Fruit fly (Drosophila melanogaster) whole organism, embryonic: ENCODE measurements around the gene Rim2.
A peak's percentile ranks its signal among the peaks of the same experiment; 100 is the strongest.

Experiments
- B-H2 ChIP-seq: fragments of 200-800 bp; sonication (Bioruptor generic); optimal IDR thresholded peaks from 2 replicates; lab custom pipeline; 2018; ENCODE audit warnings: missing biosample characterization, mild to moderate bottlenecking, missing genetic modification characterization
- Blimp-1 ChIP-seq: fragments of 200-800 bp; sonication (Bioruptor generic); optimal IDR thresholded peaks from 3 replicates; lab custom pipeline; 2018; ENCODE audit warnings: missing biosample characterization, missing genetic modification characterization, mild to moderate bottlenecking, moderate library complexity, missing genetic modification reagents
- C15 ChIP-seq: fragments of 200-800 bp; sonication (Bioruptor generic); IDR thresholded peaks from 3 replicates; pipeline ENCODE4 v1.3.6; 2022; ENCODE audit warnings: missing biosample characterization, missing genetic modification characterization
- CG10431 ChIP-seq: fragments of 200-800 bp; sonication (Bioruptor generic); optimal IDR thresholded peaks from 3 replicates; lab custom pipeline; 2018; ENCODE audit warnings: missing biosample characterization, mild to moderate bottlenecking, missing genetic modification characterization
- CG11398 ChIP-seq: fragments of 200-800 bp; sonication (Bioruptor generic); optimal IDR thresholded peaks from 2 replicates; lab custom pipeline; 2016; ENCODE audit warnings: missing biosample characterization, missing genetic modification characterization
- CG11504 ChIP-seq: fragments of 200-800 bp; sonication (Bioruptor generic); optimal IDR thresholded peaks from 3 replicates; lab custom pipeline; 2019; ENCODE audit warnings: missing biosample characterization, mild to moderate bottlenecking, missing genetic modification characterization, moderate library complexity
- CG11696 ChIP-seq: fragments of 200-800 bp; sonication (Bioruptor generic); IDR thresholded peaks from 2 replicates; pipeline ENCODE4 v1.3.6; 2022; ENCODE audit warnings: missing biosample characterization, missing genetic modification characterization
- CG11723 ChIP-seq: fragments of 200-800 bp; sonication (Bioruptor generic); optimal IDR thresholded peaks from 2 replicates; lab custom pipeline; 2017; ENCODE audit warnings: missing biosample characterization, mild to moderate bottlenecking, missing genetic modification characterization
- CG13296 ChIP-seq: fragments of 200-800 bp; sonication (Bioruptor generic); optimal IDR thresholded peaks from 3 replicates; lab custom pipeline; 2018; ENCODE audit warnings: missing biosample characterization, mild to moderate bottlenecking, missing genetic modification characterization
- CG13894 ChIP-seq: fragments of 200-800 bp; sonication (Bioruptor generic); optimal IDR thresholded peaks from 3 replicates; lab custom pipeline; 2018; ENCODE audit warnings: missing biosample characterization, mild to moderate bottlenecking, missing genetic modification characterization, moderate library complexity
- CG14860 ChIP-seq: fragments of 200-800 bp; sonication (Bioruptor generic); IDR thresholded peaks from 3 replicates; pipeline ENCODE4 v1.3.6; 2022; ENCODE audit warnings: missing biosample characterization, missing genetic modification characterization; ENCODE audit not compliant: partially characterized antibody
- CG1647 ChIP-seq: fragments of 200-800 bp; sonication (Bioruptor generic); optimal IDR thresholded peaks from 3 replicates; lab custom pipeline; 2016; ENCODE audit warnings: missing biosample characterization, missing genetic modification characterization
- CG1832 ChIP-seq: fragments of 200-800 bp; sonication (Bioruptor generic); optimal IDR thresholded peaks from 2 replicates; lab custom pipeline; 2017; ENCODE audit warnings: missing biosample characterization, mild to moderate bottlenecking, missing genetic modification characterization, inconsistent platforms
- CG2875 ChIP-seq: fragments of 200-800 bp; sonication (Bioruptor generic); optimal IDR thresholded peaks from 2 replicates; lab custom pipeline; 2017; ENCODE audit warnings: missing biosample characterization, mild to moderate bottlenecking, missing genetic modification characterization, missing genetic modification reagents
- CG30020 ChIP-seq: fragments of 200-800 bp; optimal IDR thresholded peaks from 2 replicates; lab custom pipeline; 2019; ENCODE audit warnings: missing biosample characterization, mild to moderate bottlenecking, missing genetic modification characterization, moderate library complexity
- CG31441 ChIP-seq: fragments of 200-800 bp; sonication (Bioruptor generic); IDR thresholded peaks from 2 replicates; pipeline ENCODE4 v1.3.6; 2022; ENCODE audit warnings: missing biosample characterization, missing genetic modification characterization
- CG4360 ChIP-seq: fragments of 200-800 bp; sonication (Bioruptor generic); IDR thresholded peaks from 2 replicates; pipeline ENCODE4 v1.3.6; 2022; ENCODE audit warnings: missing biosample characterization, missing genetic modification characterization
- CHES-1-like ChIP-seq: fragments of 200-800 bp; sonication (Bioruptor generic); optimal IDR thresholded peaks from 2 replicates; lab custom pipeline; 2016; ENCODE audit warnings: missing biosample characterization, missing genetic modification characterization
- CkIIα-i1 ChIP-seq: fragments of 200-800 bp; sonication (Bioruptor generic); IDR thresholded peaks from 2 replicates; pipeline ENCODE4 v1.3.6; 2022; ENCODE audit warnings: missing biosample characterization, missing genetic modification characterization
- Dbx ChIP-seq: fragments of 200-800 bp; sonication (Bioruptor generic); IDR thresholded peaks from 3 replicates; pipeline ENCODE4 v1.3.6; 2022; ENCODE audit warnings: missing biosample characterization, missing genetic modification characterization
- Dfd ChIP-seq, 2 experiments: fragments of >200 bp; optimal IDR thresholded peaks; 2 replicates each; lab custom pipeline; 2017; ENCODE audit warnings: missing biosample characterization in 2 of 2, missing genetic modification characterization in 2 of 2
- Doc3 ChIP-seq: fragments of 200-800 bp; sonication (Bioruptor generic); IDR thresholded peaks from 3 replicates; pipeline ENCODE4 v1.3.6; 2022; ENCODE audit warnings: missing biosample characterization, missing genetic modification characterization; ENCODE audit not compliant: partially characterized antibody
- GATAe ChIP-seq: fragments of 200-800 bp; sonication (Bioruptor generic); conservative IDR thresholded peaks from 2 replicates; pipeline ENCODE4 v1.3.6; 2022; ENCODE audit warnings: missing biosample characterization, missing genetic modification characterization
- Hey ChIP-seq: fragments of 200-800 bp; sonication (Bioruptor generic); optimal IDR thresholded peaks from 3 replicates; lab custom pipeline; 2018; ENCODE audit warnings: missing biosample characterization, mild to moderate bottlenecking, missing genetic modification characterization
- HmgD ChIP-seq: fragments of 200-800 bp; sonication (Bioruptor generic); optimal IDR thresholded peaks from 3 replicates; lab custom pipeline; 2016; ENCODE audit warnings: missing biosample characterization, missing genetic modification characterization
- Hmx ChIP-seq: fragments of 200-800 bp; sonication (Bioruptor generic); optimal IDR thresholded peaks from 2 replicates; lab custom pipeline; 2016; ENCODE audit warnings: missing biosample characterization, missing genetic modification characterization
- Hr3 ChIP-seq: fragments of 200-800 bp; sonication (Bioruptor generic); optimal IDR thresholded peaks from 3 replicates; lab custom pipeline; 2016; ENCODE audit warnings: missing biosample characterization, missing genetic modification characterization
- Jarid2 ChIP-seq: fragments of 200-800 bp; sonication (Bioruptor generic); optimal IDR thresholded peaks from 3 replicates; lab custom pipeline; 2017; ENCODE audit warnings: mild to moderate bottlenecking, missing biosample characterization, missing genetic modification reagents, missing genetic modification characterization
- Sox100B ChIP-seq: fragments of 200-800 bp; sonication (Bioruptor generic); optimal IDR thresholded peaks from 3 replicates; lab custom pipeline; 2018; ENCODE audit warnings: missing biosample characterization, mild to moderate bottlenecking, missing genetic modification characterization
- Sox102F ChIP-seq: fragments of 200-800 bp; sonication (Bioruptor generic); optimal IDR thresholded peaks from 2 replicates; lab custom pipeline; 2018; ENCODE audit warnings: missing biosample characterization, mild to moderate bottlenecking, missing genetic modification characterization, moderate library complexity
- ap ChIP-seq: fragments of 200-800 bp; sonication (Bioruptor generic); IDR thresholded peaks from 2 replicates; pipeline ENCODE4 v1.3.6; 2022; ENCODE audit warnings: missing biosample characterization, missing genetic modification characterization
- ash1 ChIP-seq: fragments of 200-800 bp; sonication (Bioruptor generic); optimal IDR thresholded peaks from 2 replicates; lab custom pipeline; 2018; ENCODE audit warnings: missing biosample characterization, mild to moderate bottlenecking, missing genetic modification characterization
- cato ChIP-seq: fragments of 200-800 bp; sonication (Bioruptor generic); optimal IDR thresholded peaks from 2 replicates; lab custom pipeline; 2016; ENCODE audit warnings: missing biosample characterization, missing genetic modification characterization, borderline replicate concordance
- chm ChIP-seq: fragments of 200-800 bp; sonication (Bioruptor generic); IDR thresholded peaks from 2 replicates; pipeline ENCODE4 v1.3.6; 2022; ENCODE audit warnings: missing biosample characterization, missing genetic modification characterization
- gro ChIP-seq: fragments of 200-800 bp; sonication (Bioruptor generic); optimal IDR thresholded peaks from 2 replicates; lab custom pipeline; 2016; ENCODE audit warnings: missing biosample characterization, missing genetic modification characterization
- gsb-n ChIP-seq: fragments of 200-800 bp; sonication (Bioruptor generic); optimal IDR thresholded peaks from 3 replicates; lab custom pipeline; 2018; ENCODE audit warnings: missing biosample characterization, mild to moderate bottlenecking, missing genetic modification characterization
- hth ChIP-seq: fragments of >200 bp; optimal IDR thresholded peaks from 2 replicates; lab custom pipeline; 2017; ENCODE audit warnings: inconsistent platforms
- ind ChIP-seq: fragments of 200-800 bp; sonication (Bioruptor generic); optimal IDR thresholded peaks from 3 replicates; lab custom pipeline; 2016; ENCODE audit warnings: missing biosample characterization, missing genetic modification characterization
- kah ChIP-seq: fragments of 200-800 bp; sonication (Bioruptor generic); optimal IDR thresholded peaks from 2 replicates; lab custom pipeline; 2018; ENCODE audit warnings: missing biosample characterization, mild to moderate bottlenecking, missing genetic modification characterization
- lmd ChIP-seq: fragments of 200-800 bp; sonication (Bioruptor generic); IDR thresholded peaks from 2 replicates; pipeline ENCODE4 v1.3.6; 2022; ENCODE audit warnings: missing biosample characterization, missing genetic modification characterization
- luna ChIP-seq: fragments of 200-800 bp; sonication (Bioruptor generic); optimal IDR thresholded peaks from 2 replicates; lab custom pipeline; 2016; ENCODE audit warnings: missing biosample characterization, missing genetic modification characterization
- odd ChIP-seq: fragments of 200-800 bp; sonication (Bioruptor generic); optimal IDR thresholded peaks from 2 replicates; lab custom pipeline; 2017; ENCODE audit warnings: missing biosample characterization, mild to moderate bottlenecking, missing genetic modification characterization
- onecut ChIP-seq: fragments of 200-800 bp; sonication (Bioruptor generic); IDR thresholded peaks from 2 replicates; pipeline ENCODE4 v1.3.6; 2022; ENCODE audit warnings: missing biosample characterization, missing genetic modification characterization
- sim ChIP-seq: fragments of 200-800 bp; sonication (Bioruptor generic); IDR thresholded peaks from 2 replicates; pipeline ENCODE4 v1.3.6; 2022; ENCODE audit warnings: missing biosample characterization, missing genetic modification characterization
- slbo ChIP-seq: fragments of 200-800 bp; sonication (Bioruptor generic); IDR thresholded peaks from 2 replicates; pipeline ENCODE4 v1.3.6; 2022; ENCODE audit warnings: missing biosample characterization, missing genetic modification characterization
- sug ChIP-seq: fragments of 200-800 bp; optimal IDR thresholded peaks from 2 replicates; lab custom pipeline; 2019; ENCODE audit warnings: missing biosample characterization, mild to moderate bottlenecking, missing genetic modification characterization, moderate library complexity
- toy ChIP-seq: fragments of 200-800 bp; sonication (Bioruptor generic); IDR thresholded peaks from 2 replicates; pipeline ENCODE4 v1.3.6; 2022; ENCODE audit warnings: missing biosample characterization, missing genetic modification characterization
- twi ChIP-seq: fragments of 200-800 bp; optimal IDR thresholded peaks from 2 replicates; lab custom pipeline; 2019; ENCODE audit warnings: missing biosample characterization, mild to moderate bottlenecking, missing genetic modification characterization, moderate library complexity
- z ChIP-seq: fragments of 200-800 bp; sonication (Bioruptor generic); IDR thresholded peaks from 3 replicates; pipeline ENCODE4 v1.3.6; 2022; ENCODE audit warnings: missing biosample characterization, missing genetic modification characterization
- zf30C ChIP-seq: fragments of 200-800 bp; sonication (Bioruptor generic); optimal IDR thresholded peaks from 3 replicates; lab custom pipeline; 2018; ENCODE audit warnings: missing biosample characterization, mild to moderate bottlenecking, missing genetic modification characterization

Rim2 gene

DNA sequence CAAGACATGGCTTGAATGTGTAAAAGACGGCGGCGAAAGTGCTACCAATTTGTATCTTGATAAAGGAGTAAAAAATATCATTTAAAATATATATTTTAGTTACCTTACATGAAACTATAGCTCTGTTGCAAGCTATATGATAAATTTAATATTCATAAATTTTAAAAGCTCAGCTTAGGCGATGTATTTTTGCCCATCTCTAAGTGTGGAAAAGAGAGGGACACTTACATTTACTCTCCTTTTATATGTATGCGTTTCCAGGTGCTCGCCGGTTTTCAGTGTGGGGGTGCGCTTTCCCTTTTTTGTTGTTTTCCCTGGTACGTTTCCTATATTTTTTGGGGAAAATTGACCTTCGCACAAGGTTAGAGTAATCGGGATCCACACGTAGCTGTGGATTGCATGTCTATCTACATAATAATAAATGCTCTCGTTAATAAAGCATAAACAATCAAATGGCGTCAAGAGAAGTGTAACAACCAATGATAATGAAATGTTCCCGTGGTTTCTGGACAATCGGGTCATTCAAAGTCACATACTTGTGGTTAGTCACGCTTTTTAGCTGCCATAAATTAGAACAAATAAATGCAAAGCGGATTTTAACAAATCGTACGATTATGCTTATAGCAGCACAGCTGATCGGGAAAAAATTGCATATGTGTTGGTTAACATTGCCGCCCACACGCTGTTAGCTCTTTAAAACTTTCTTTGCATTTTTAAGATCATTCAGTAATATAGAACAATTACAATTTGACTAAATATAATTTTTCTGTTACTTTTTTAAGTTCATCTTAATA lies 3.8 kb upstream of the Rim2 start (continued):
- TF ChIP-seq CG13296 (GFP tag; lab: Kevin White, UChicago) (peak; percentile 98), CkIIα-i1 (GFP tag; lab: Robert Waterston, UW) (no peak), CG4360 (GFP tag; lab: Robert Waterston, UW) (peak; percentile 66), CG11398 (peak; percentile 69), hth (lab: Kevin White, UChicago) (no peak), Sox100B (GFP tag; lab: Kevin White, UChicago) (peak; percentile 99), z (GFP tag; lab: Robert Waterston, UW) (0 out of 3 replicates have a peak, but pooled peaks have one; percentile 42), zf30C (GFP tag; lab: Kevin White, UChicago) (peak; percentile 63), CG10431 (peak; percentile 98), Dfd (GFP tag; optimal IDR thresholded peaks at IDR 0.05; lab: Kevin White, UChicago) (no peak), Hmx (GFP tag; lab: Kevin White, UChicago) (peak; percentile 77), CG1647 (peak; percentile 81), Sox102F (peak; percentile 97), ind (GFP tag; lab: Kevin White, UChicago) (peak; percentile 95), slbo (peak; percentile 98), sim (peak; percentile 88; the same call in 1 of the 2 replicates), gro (GFP tag; lab: Kevin White, UChicago) (peak; percentile 66), Hey (tag; lab: Kevin White, UChicago) (peak; percentile 88), cato (GFP tag; lab: Kevin White, UChicago) (peak; percentile 92), odd (GFP tag; lab: Kevin White, UChicago) (peak; percentile 99), CG14860 (GFP tag; lab: Robert Waterston, UW) (peak; percentile 91), CHES-1-like (GFP tag; lab: Kevin White, UChicago) (peak; percentile 85), toy (peak; percentile 93), CG13894 (tag; lab: Kevin White, UChicago) (peak; percentile 98), Jarid2 (GFP tag; lab: Kevin White, UChicago) (peak; percentile 79), Blimp-1 (peak; percentile 94), CG11696 (GFP tag; lab: Robert Waterston, UW) (peak; percentile 87), chm (GFP tag; lab: Robert Waterston, UW) (peak; percentile 95), luna (GFP tag; lab: Kevin White, UChicago) (peak; percentile 38), CG11504 (tag; lab: Kevin White, UChicago) (peak; percentile 97), C15 (peak; percentile 91), Doc3 (GFP tag; lab: Robert Waterston, UW) (peak; percentile 99), lmd (peak; percentile 98), CG30020 (peak; percentile 88), CG2875 (GFP tag; lab: Kevin White, UChicago) (peak; percentile 96), kah (GFP tag; lab: Kevin White, UChicago) (peak; percentile 80), GATAe (GFP tag; lab: Robert Waterston, UW) (peak; percentile 89), twi (tag; lab: Kevin White, UChicago) (peak; percentile 98), onecut (GFP tag; lab: Robert Waterston, UW) (peak; percentile 92), ap (GFP tag; lab: Robert Waterston, UW) (peak; percentile 93), ash1 (GFP tag; lab: Kevin White, UChicago) (peak; percentile 36), gsb-n (peak; percentile 97), CG11723 (peak; percentile 98), Hr3 (peak; percentile 97), Dbx (GFP tag; lab: Robert Waterston, UW) (peak; percentile 99), CG1832 (GFP tag; lab: Kevin White, UChicago) (peak; percentile 7), B-H2 (GFP tag; lab: Kevin White, UChicago) (peak; percentile 100), HmgD (GFP tag; lab: Kevin White, UChicago) (no peak), CG31441 (GFP tag; lab: Robert Waterston, UW) (peak; percentile 84), sug (tag; lab: Kevin White, UChicago) (peak; percentile 99)
